Fruit fly (Drosophila melanogaster) whole organism, embryonic: Measurements from ENCODE around the gene CG13917.

Experiments used
- Blimp-1 ChIP-seq: fragments of 200-800 bp; sonication (Bioruptor generic); optimal IDR thresholded peaks from 3 replicates; lab custom pipeline; 2018; ENCODE audit warnings: missing biosample characterization, missing genetic modification characterization, mild to moderate bottlenecking, moderate library complexity, missing genetic modification reagents
- C15 ChIP-seq: fragments of 200-800 bp; sonication (Bioruptor generic); IDR thresholded peaks from 3 replicates; pipeline ENCODE4 v1.3.6; 2022; ENCODE audit warnings: missing biosample characterization, missing genetic modification characterization
- CG10147 ChIP-seq: fragments of 200-800 bp; sonication (Bioruptor generic); optimal IDR thresholded peaks from 2 replicates; lab custom pipeline; 2019; ENCODE audit warnings: missing biosample characterization, mild to moderate bottlenecking, missing genetic modification characterization, moderate library complexity
- CG10209 ChIP-seq: fragments of 200-800 bp; sonication (Bioruptor generic); optimal IDR thresholded peaks from 3 replicates; lab custom pipeline; 2017; ENCODE audit warnings: missing biosample characterization, mild to moderate bottlenecking, missing genetic modification characterization, missing genetic modification reagents
- CG10431 ChIP-seq: fragments of 200-800 bp; sonication (Bioruptor generic); optimal IDR thresholded peaks from 3 replicates; lab custom pipeline; 2018; ENCODE audit warnings: missing biosample characterization, mild to moderate bottlenecking, missing genetic modification characterization
- CG11456 ChIP-seq: fragments of 200-800 bp; sonication (Bioruptor generic); IDR thresholded peaks from 3 replicates; pipeline ENCODE4 v1.3.6; 2022; ENCODE audit warnings: missing biosample characterization, missing genetic modification characterization
- CG12659 ChIP-seq: fragments of 200-800 bp; sonication (Bioruptor generic); optimal IDR thresholded peaks from 3 replicates; lab custom pipeline; 2017; ENCODE audit warnings: mild to moderate bottlenecking, missing biosample characterization, missing genetic modification reagents, missing genetic modification characterization
- CG13287 ChIP-seq: fragments of 200-800 bp; sonication (Bioruptor generic); IDR thresholded peaks from 2 replicates; pipeline ENCODE4 v1.3.6; 2022; ENCODE audit warnings: missing biosample characterization, missing genetic modification characterization; ENCODE audit not compliant: partially characterized antibody
- CG15011 ChIP-seq: fragments of 200-800 bp; sonication (Bioruptor generic); optimal IDR thresholded peaks from 3 replicates; lab custom pipeline; 2018; ENCODE audit warnings: missing biosample characterization, mild to moderate bottlenecking, missing genetic modification characterization
- CG1647 ChIP-seq: fragments of 200-800 bp; sonication (Bioruptor generic); optimal IDR thresholded peaks from 3 replicates; lab custom pipeline; 2016; ENCODE audit warnings: missing biosample characterization, missing genetic modification characterization
- CG16863 ChIP-seq: fragments of 200-800 bp; sonication (Bioruptor generic); optimal IDR thresholded peaks from 3 replicates; lab custom pipeline; 2016; ENCODE audit warnings: missing biosample characterization, missing genetic modification characterization
- CG17568 ChIP-seq: fragments of 200-800 bp; sonication (Bioruptor generic); optimal IDR thresholded peaks from 2 replicates; lab custom pipeline; 2018; ENCODE audit warnings: missing biosample characterization, mild to moderate bottlenecking, missing genetic modification characterization, moderate library complexity
- CG1832 ChIP-seq: fragments of 200-800 bp; sonication (Bioruptor generic); optimal IDR thresholded peaks from 2 replicates; lab custom pipeline; 2017; ENCODE audit warnings: missing biosample characterization, mild to moderate bottlenecking, missing genetic modification characterization, inconsistent platforms
- CG2875 ChIP-seq: fragments of 200-800 bp; sonication (Bioruptor generic); optimal IDR thresholded peaks from 2 replicates; lab custom pipeline; 2017; ENCODE audit warnings: missing biosample characterization, mild to moderate bottlenecking, missing genetic modification characterization, missing genetic modification reagents
- CG31365 ChIP-seq: fragments of 200-800 bp; sonication (Bioruptor generic); optimal IDR thresholded peaks from 2 replicates; lab custom pipeline; 2018; ENCODE audit warnings: missing biosample characterization, mild to moderate bottlenecking, missing genetic modification characterization
- CG3163 ChIP-seq: fragments of 200-800 bp; sonication (Bioruptor generic); optimal IDR thresholded peaks from 3 replicates; lab custom pipeline; 2016; ENCODE audit warnings: missing biosample characterization, missing genetic modification characterization
- CG7357 ChIP-seq: fragments of 200-800 bp; sonication (Bioruptor generic); IDR thresholded peaks from 3 replicates; pipeline ENCODE4 v1.3.6; 2022; ENCODE audit warnings: missing biosample characterization, missing genetic modification characterization
- CG7963 ChIP-seq: fragments of 200-800 bp; sonication (Bioruptor generic); IDR thresholded peaks from 3 replicates; pipeline ENCODE4 v1.3.6; 2022; ENCODE audit warnings: missing biosample characterization, missing genetic modification characterization; ENCODE audit not compliant: partially characterized antibody
- CG7987 ChIP-seq: fragments of 200-800 bp; sonication (Bioruptor generic); optimal IDR thresholded peaks from 2 replicates; lab custom pipeline; 2018; ENCODE audit warnings: missing biosample characterization, mild to moderate bottlenecking, missing genetic modification characterization, moderate library complexity
- CG8388 ChIP-seq: fragments of 200-800 bp; sonication (Bioruptor generic); optimal IDR thresholded peaks from 2 replicates; lab custom pipeline; 2019; ENCODE audit warnings: missing biosample characterization, mild to moderate bottlenecking, missing genetic modification characterization, moderate library complexity
- D ChIP-seq, 2 experiments: fragments of 200-800 bp in 1 of 2; fragments of >200 bp in 1 of 2; sonication (Bioruptor generic) in 1 of 2; optimal IDR thresholded peaks; 2 replicates in 1 of 2; 3 replicates in 1 of 2; lab custom pipeline; 2017; ENCODE audit warnings: mild to moderate bottlenecking in 1 of 2, missing biosample characterization in 1 of 2, missing genetic modification characterization in 1 of 2, missing genetic modification reagents in 1 of 2
- Dfd ChIP-seq, 2 experiments: fragments of >200 bp; optimal IDR thresholded peaks; 2 replicates each; lab custom pipeline; 2017; ENCODE audit warnings: missing biosample characterization in 2 of 2, missing genetic modification characterization in 2 of 2
- Dref ChIP-seq: fragments of 200-800 bp; sonication (Bioruptor generic); IDR thresholded peaks from 2 replicates; pipeline ENCODE4 v1.3.6; 2022; ENCODE audit warnings: missing biosample characterization, missing genetic modification characterization
- Fer2 ChIP-seq: fragments of 200-800 bp; sonication (Bioruptor generic); optimal IDR thresholded peaks from 2 replicates; lab custom pipeline; 2018; ENCODE audit warnings: missing biosample characterization, mild to moderate bottlenecking, missing genetic modification characterization, moderate library complexity
- Jarid2 ChIP-seq: fragments of 200-800 bp; sonication (Bioruptor generic); optimal IDR thresholded peaks from 3 replicates; lab custom pipeline; 2017; ENCODE audit warnings: mild to moderate bottlenecking, missing biosample characterization, missing genetic modification reagents, missing genetic modification characterization
- Mrtf ChIP-seq: fragments of 200-800 bp; sonication (Bioruptor generic); IDR thresholded peaks from 3 replicates; pipeline ENCODE4 v1.3.6; 2022; ENCODE audit warnings: missing biosample characterization, missing genetic modification characterization
- Trl ChIP-seq, 3 experiments: fragments of >200 bp in 2 of 3; fragments of 200-800 bp in 1 of 3; sonication (Bioruptor generic) in 1 of 3; optimal IDR thresholded peaks; 2 replicates in 1 of 3; 3 replicates in 2 of 3; lab custom pipeline; 2016 to 2017; ENCODE audit warnings: missing biosample characterization in 1 of 3, missing genetic modification characterization in 1 of 3
- abd-A ChIP-seq: fragments of 200-800 bp; sonication (Bioruptor generic); optimal IDR thresholded peaks from 3 replicates; lab custom pipeline; 2019; ENCODE audit warnings: missing biosample characterization, mild to moderate bottlenecking, missing genetic modification characterization, moderate library complexity
- ato ChIP-seq: fragments of 200-800 bp; sonication (Bioruptor generic); IDR thresholded peaks from 2 replicates; pipeline ENCODE4 v1.3.6; 2022; ENCODE audit warnings: missing biosample characterization, missing genetic modification characterization; ENCODE audit not compliant: partially characterized antibody
- bsh ChIP-seq, 2 experiments: fragments of 200-800 bp; sonication (Bioruptor generic); optimal IDR thresholded peaks; 2 replicates each; lab custom pipeline; 2017 to 2018; ENCODE audit warnings: mild to moderate bottlenecking in 2 of 2, missing biosample characterization in 2 of 2, missing genetic modification characterization in 2 of 2, moderate library complexity in 1 of 2
- chinmo ChIP-seq: fragments of 200-800 bp; sonication (Bioruptor generic); IDR thresholded peaks from 4 replicates; pipeline ENCODE4 v1.3.6; 2022; ENCODE audit warnings: missing biosample characterization, missing genetic modification characterization; ENCODE audit not compliant: partially characterized antibody
- dmrt11E ChIP-seq: fragments of 200-800 bp; sonication (Bioruptor generic); optimal IDR thresholded peaks from 3 replicates; lab custom pipeline; 2018; ENCODE audit warnings: missing biosample characterization, mild to moderate bottlenecking, missing genetic modification characterization, moderate library complexity
- exex ChIP-seq: fragments of 200-800 bp; sonication (Bioruptor generic); optimal IDR thresholded peaks from 4 replicates; lab custom pipeline; 2018; ENCODE audit warnings: missing biosample characterization, mild to moderate bottlenecking, missing genetic modification characterization, moderate library complexity
- hkb ChIP-seq, 2 experiments: fragments of 200-800 bp in 1 of 2; fragments of >200 bp in 1 of 2; sonication (Bioruptor generic) in 1 of 2; IDR thresholded peaks in 1 of 2; optimal IDR thresholded peaks in 1 of 2; 2 replicates each; pipeline versions ENCODE4 v1.3.6 to Lab custom; 2017 to 2022; ENCODE audit warnings: missing biosample characterization in 1 of 2, missing genetic modification characterization in 1 of 2
- klu ChIP-seq: fragments of 200-800 bp; sonication (Bioruptor generic); IDR thresholded peaks from 2 replicates; pipeline ENCODE4 v1.3.6; 2022; ENCODE audit warnings: missing biosample characterization, missing genetic modification characterization
- kni ChIP-seq: fragments of 200-800 bp; sonication (Bioruptor generic); optimal IDR thresholded peaks from 3 replicates; lab custom pipeline; 2017; ENCODE audit warnings: mild to moderate bottlenecking, missing biosample characterization, missing genetic modification reagents, missing genetic modification characterization
- nmo ChIP-seq: fragments of 200-800 bp; sonication (Bioruptor generic); optimal IDR thresholded peaks from 2 replicates; lab custom pipeline; 2018; ENCODE audit warnings: missing biosample characterization, mild to moderate bottlenecking, missing genetic modification characterization, moderate library complexity
- nom ChIP-seq: fragments of 200-800 bp; sonication (Bioruptor generic); optimal IDR thresholded peaks from 2 replicates; lab custom pipeline; 2017; ENCODE audit warnings: missing biosample characterization, missing genetic modification characterization, mild to moderate bottlenecking, moderate library complexity, missing genetic modification reagents
- oc ChIP-seq: fragments of 200-800 bp; sonication (Bioruptor generic); optimal IDR thresholded peaks from 2 replicates; lab custom pipeline; 2018; ENCODE audit warnings: missing biosample characterization, mild to moderate bottlenecking, missing genetic modification characterization, moderate library complexity
- pros ChIP-seq: fragments of 200-800 bp; sonication (Bioruptor generic); optimal IDR thresholded peaks from 3 replicates; lab custom pipeline; 2019; ENCODE audit warnings: missing biosample characterization, mild to moderate bottlenecking, missing genetic modification characterization, moderate library complexity
- shn ChIP-seq: fragments of 200-800 bp; sonication (Bioruptor generic); optimal IDR thresholded peaks from 3 replicates; lab custom pipeline; 2016; ENCODE audit warnings: missing biosample characterization, missing genetic modification characterization
- stwl ChIP-seq: fragments of 200-800 bp; sonication (Bioruptor generic); optimal IDR thresholded peaks from 3 replicates; lab custom pipeline; 2018; ENCODE audit warnings: missing biosample characterization, mild to moderate bottlenecking, missing genetic modification characterization, moderate library complexity
- tgo ChIP-seq: fragments of 200-800 bp; sonication (Bioruptor generic); IDR thresholded peaks from 3 replicates; pipeline ENCODE4 v1.3.6; 2022; ENCODE audit warnings: missing biosample characterization, missing genetic modification characterization
- wek ChIP-seq: fragments of 200-800 bp; sonication (Bioruptor generic); optimal IDR thresholded peaks from 3 replicates; lab custom pipeline; 2018; ENCODE audit warnings: missing biosample characterization, mild to moderate bottlenecking, missing genetic modification characterization, moderate library complexity
- z ChIP-seq: fragments of 200-800 bp; sonication (Bioruptor generic); IDR thresholded peaks from 3 replicates; pipeline ENCODE4 v1.3.6; 2022; ENCODE audit warnings: missing biosample characterization, missing genetic modification characterization

CG13917 gene

DNA sequence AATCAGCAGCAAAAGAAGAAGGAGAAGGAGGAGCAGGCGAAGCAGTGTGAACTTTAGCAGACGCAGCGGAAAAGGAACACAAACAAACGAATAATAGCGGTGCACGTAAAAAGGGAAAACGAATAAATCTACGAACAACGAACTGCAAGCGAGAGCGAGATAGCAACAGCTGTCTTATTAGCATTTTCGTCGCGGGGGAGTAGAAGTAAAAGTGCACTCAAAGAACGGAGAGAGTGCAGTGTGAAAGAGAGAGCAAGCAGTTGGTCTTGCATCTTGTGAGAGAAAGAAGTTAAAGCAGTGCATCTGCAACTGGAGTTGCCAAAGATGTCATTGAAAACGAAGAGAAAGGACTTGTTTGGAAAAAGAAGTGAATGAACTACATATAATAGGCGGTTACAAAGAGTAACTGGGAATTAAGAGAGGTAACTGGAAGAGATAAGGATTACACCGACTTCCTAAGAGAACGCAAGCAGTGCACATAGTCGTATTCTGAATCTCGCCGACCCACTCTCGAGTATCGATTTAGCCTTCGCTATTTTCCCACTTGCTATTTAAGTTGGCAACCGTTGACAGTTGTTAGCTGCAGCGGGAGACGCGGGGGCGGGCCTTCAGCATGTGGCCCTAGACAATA, 16.4 kb downstream of the CG13917 start (continued):
- TF ChIP-seq exex (no peak), dmrt11E (no peak), CG8388 (GFP tag; lab: Kevin White, UChicago) (no peak), CG2875 (GFP tag; lab: Kevin White, UChicago) (no peak), hkb (optimal IDR thresholded peaks at IDR 0.05; lab: Kevin White, UChicago) (no peak), hkb (GFP tag; IDR thresholded peaks at IDR 0.05; lab: Robert Waterston, UW) (no peak), oc (tag; lab: Kevin White, UChicago) (no peak), C15 (GFP tag; lab: Robert Waterston, UW) (no peak), tgo (GFP tag; lab: Robert Waterston, UW) (no peak), CG7963 (GFP tag; lab: Robert Waterston, UW) (0 out of 3 replicates have a peak, but pooled peaks have one; percentile 8), z (GFP tag; lab: Robert Waterston, UW) (peak; percentile 94), stwl (tag; lab: Kevin White, UChicago) (peak; percentile 27), chinmo (GFP tag; lab: Robert Waterston, UW) (no peak), Jarid2 (GFP tag; lab: Kevin White, UChicago) (peak; percentile 11), kni (GFP tag; lab: Kevin White, UChicago) (peak; percentile 19), CG17568 (GFP tag; lab: Kevin White, UChicago) (no peak), Trl (optimal IDR thresholded peaks at IDR 0.05; lab: Kevin White, UChicago) (peak in 1 of 2 experiments; percentile 86), Trl (GFP tag; optimal IDR thresholded peaks at IDR 0.05; lab: Kevin White, UChicago) (no peak), bsh (GFP tag; optimal IDR thresholded peaks at IDR 0.05; lab: Kevin White, UChicago) (peak in 1 of 2 experiments; percentile 14), CG10147 (GFP tag; lab: Kevin White, UChicago) (no peak), pros (GFP tag; lab: Kevin White, UChicago) (peak; percentile 96), nom (GFP tag; lab: Kevin White, UChicago) (peak; percentile 69), Blimp-1 (GFP tag; lab: Kevin White, UChicago) (peak; percentile 95), Dref (GFP tag; lab: Robert Waterston, UW) (no peak), nmo (GFP tag; lab: Kevin White, UChicago) (no peak), CG3163 (GFP tag; lab: Kevin White, UChicago) (peak; percentile 95), D (optimal IDR thresholded peaks at IDR 0.05; lab: Kevin White, UChicago) (peak; percentile 45), D (GFP tag; optimal IDR thresholded peaks at IDR 0.05; lab: Kevin White, UChicago) (no peak), Dfd (GFP tag; optimal IDR thresholded peaks at IDR 0.05; lab: Kevin White, UChicago) (peak in 1 of 2 experiments; percentile 85), CG11456 (no peak), abd-A (tag; lab: Kevin White, UChicago) (no peak), CG1647 (GFP tag; lab: Kevin White, UChicago) (no peak), Fer2 (tag; lab: Kevin White, UChicago) (no peak), CG1832 (peak; percentile 5), CG31365 (peak; percentile 94)

DNA sequence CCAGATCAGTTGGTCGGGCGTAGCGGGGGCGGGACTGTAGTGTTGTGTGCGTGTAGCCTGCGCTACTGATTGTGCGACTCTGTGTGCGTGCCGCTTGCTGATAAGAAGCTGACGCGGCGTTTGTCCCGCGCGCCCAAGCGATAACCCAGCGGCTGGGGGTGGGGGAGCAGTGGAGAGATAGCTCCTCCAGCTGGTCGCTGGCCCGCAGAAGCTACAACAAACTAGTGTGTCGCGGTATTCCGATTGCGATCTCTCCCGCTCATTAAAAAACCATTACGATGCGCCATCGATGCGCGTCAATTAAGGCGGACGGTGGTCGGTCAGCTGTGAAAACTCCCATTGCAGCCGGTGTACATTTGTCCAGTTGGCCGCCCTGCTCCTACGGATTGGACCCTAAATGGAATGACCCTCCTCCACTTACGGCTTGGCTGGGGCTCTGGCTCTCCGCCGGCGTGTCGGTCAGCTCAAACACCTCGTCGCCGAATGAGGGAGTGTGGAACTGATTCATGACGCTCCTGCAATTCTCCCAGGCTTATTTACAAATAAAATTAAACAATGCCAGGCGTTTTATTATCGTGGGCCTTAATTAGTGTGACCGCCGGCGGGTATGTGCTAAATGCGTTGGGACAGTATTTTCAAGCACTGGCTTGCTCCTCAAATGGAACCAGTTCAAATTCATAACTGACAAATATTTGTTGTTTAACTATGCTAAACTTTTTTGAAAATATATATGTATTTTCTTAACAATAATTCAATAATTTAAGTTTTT, 25.7 kb downstream of the CG13917 start, which contains the start of gene CG12104:
Gene CG12104 (minus strand): TSS at position 611 of the 769 bp plus-strand sequence.
- TF ChIP-seq CG7987 (GFP tag; lab: Kevin White, UChicago): peak; percentile 12
- TF ChIP-seq CG15011 (GFP tag; lab: Kevin White, UChicago): no peak
- TF ChIP-seq CG16863: no peak
- peak; percentile 47 for TF ChIP-seq CG12659 (GFP tag; lab: Kevin White, UChicago)
- peak; percentile 51 for TF ChIP-seq CG10431 (GFP tag; lab: Kevin White, UChicago)
- 0 out of 2 replicates have a peak, but pooled peaks have one; percentile 20 for TF ChIP-seq CG13287 (GFP tag; lab: Robert Waterston, UW)
- TF ChIP-seq klu (GFP tag; lab: Robert Waterston, UW): no peak
- no peak for TF ChIP-seq wek (GFP tag; lab: Kevin White, UChicago)
- no peak for TF ChIP-seq CG7357 (GFP tag; lab: Robert Waterston, UW)
- TF ChIP-seq CG10209 (GFP tag; lab: Kevin White, UChicago): no peak
- no peak for TF ChIP-seq shn
- no peak for TF ChIP-seq Mrtf (GFP tag; lab: Robert Waterston, UW)
- no peak for TF ChIP-seq ato (GFP tag; lab: Robert Waterston, UW)
